Fruit fly (Drosophila melanogaster) Kc167 (cell line): ENCODE results near the gene RIOK2.

ENCODE experiments used
- Myc ChIP-seq: fragments of >200 bp; optimal IDR thresholded peaks from 2 replicates; lab custom pipeline; 2017; ENCODE audit warnings: missing external identifiers
- Sin3A ChIP-seq: fragments of >200 bp; optimal IDR thresholded peaks from 2 replicates; lab custom pipeline; 2018; ENCODE audit warnings: missing external identifiers
- h ChIP-seq: fragments of >200 bp; optimal IDR thresholded peaks from 3 replicates; lab custom pipeline; 2018; ENCODE audit warnings: missing external identifiers
- insv ChIP-seq: fragments of >200 bp; optimal IDR thresholded peaks from 3 replicates; lab custom pipeline; 2018; ENCODE audit warnings: missing external identifiers
- psq ChIP-seq: fragments of >200 bp; optimal IDR thresholded peaks from 2 replicates; lab custom pipeline; 2017; ENCODE audit warnings: missing external identifiers
- ttk ChIP-seq: sonication (Bioruptor generic); optimal IDR thresholded peaks from 2 replicates; lab custom pipeline; 2017; ENCODE audit warnings: missing external identifiers

Gene RIOK2

dm6 chr3R:25265589-25266201 is at the start of gene RIOK2, which contains the start of gene GlnRS:
RIOK2 (plus strand) TSS chr3R:25265844.
GlnRS (minus strand) TSS chr3R:25265721.
- TF ChIP-seq Myc (lab: Kevin White, UChicago) (no peak), psq (lab: Kevin White, UChicago) (no peak), Sin3A (lab: Kevin White, UChicago) (no peak), insv (lab: Kevin White, UChicago) (no peak), h (lab: Kevin White, UChicago) (no peak), ttk (lab: Kevin White, UChicago) (no peak)

- no peak for TF ChIP-seq Sin3A (lab: Kevin White, UChicago)
- no peak for TF ChIP-seq insv (lab: Kevin White, UChicago)
- no peak for TF ChIP-seq h (lab: Kevin White, UChicago)
- no peak for TF ChIP-seq ttk (lab: Kevin White, UChicago)
- TF ChIP-seq Myc (lab: Kevin White, UChicago), result no peak
- TF ChIP-seq psq (lab: Kevin White, UChicago), result no peak
These were observed 49.6 kb upstream of the RIOK2 start, which contains the start of gene CG31106 for dm6 chr3R:25215997-25216396. CG31106 (plus strand) TSS chr3R:25216297.

dm6 chr3R:25219018-25219417 is 46.6 kb upstream of the RIOK2 start, which contains the start of gene CG31103:
CG31103 (plus strand) TSS chr3R:25219318.
- TF ChIP-seq psq (lab: Kevin White, UChicago) (no peak), ttk (lab: Kevin White, UChicago) (no peak), Sin3A (lab: Kevin White, UChicago) (no peak), h (lab: Kevin White, UChicago) (no peak), Myc (lab: Kevin White, UChicago) (no peak), insv (lab: Kevin White, UChicago) (no peak)

- TF ChIP-seq h (lab: Kevin White, UChicago) (no peak), Myc (lab: Kevin White, UChicago) (no peak), insv (lab: Kevin White, UChicago) (no peak), Sin3A (lab: Kevin White, UChicago) (no peak), ttk (lab: Kevin White, UChicago) (no peak), psq (lab: Kevin White, UChicago) (no peak)
These were observed 44.3 kb upstream of the RIOK2 start, which contains the start of gene Alg9 for dm6 chr3R:25221203-25221807. Alg9 (plus strand) TSS chr3R:25221589.

- TF ChIP-seq psq (lab: Kevin White, UChicago) (no peak), Myc (lab: Kevin White, UChicago) (no peak), ttk (lab: Kevin White, UChicago) (no peak), h (lab: Kevin White, UChicago) (no peak), Sin3A (lab: Kevin White, UChicago) (no peak), insv (lab: Kevin White, UChicago) (no peak)
These were observed 40.2 kb upstream of the RIOK2 start for dm6 chr3R:25225483-25225882.

dm6 chr3R:25232271-25232989 is 33.2 kb upstream of the RIOK2 start, which contains the start of gene Cad96Cb:
Cad96Cb (minus strand) TSS chr3R:25232321.
- no peak for TF ChIP-seq psq (lab: Kevin White, UChicago)
- no peak for TF ChIP-seq h (lab: Kevin White, UChicago)
- no peak for TF ChIP-seq insv (lab: Kevin White, UChicago)
- no peak for TF ChIP-seq Sin3A (lab: Kevin White, UChicago)
- TF ChIP-seq Myc (lab: Kevin White, UChicago), result no peak
- no peak for TF ChIP-seq ttk (lab: Kevin White, UChicago)

- TF ChIP-seq insv (lab: Kevin White, UChicago) (no peak), psq (lab: Kevin White, UChicago) (no peak), h (lab: Kevin White, UChicago) (no peak), Sin3A (lab: Kevin White, UChicago) (no peak), ttk (lab: Kevin White, UChicago) (no peak), Myc (lab: Kevin White, UChicago) (no peak)
These were observed 30.3 kb upstream of the RIOK2 start, which contains the start of gene Sil1 for dm6 chr3R:25235362-25235761. Sil1 (minus strand) TSS chr3R:25235529.

- TF ChIP-seq Myc (lab: Kevin White, UChicago) (no peak), ttk (lab: Kevin White, UChicago) (no peak), Sin3A (lab: Kevin White, UChicago) (no peak), insv (lab: Kevin White, UChicago) (no peak), h (lab: Kevin White, UChicago) (no peak), psq (lab: Kevin White, UChicago) (no peak)
These were observed 29.5 kb upstream of the RIOK2 start for dm6 chr3R:25236121-25236520.

- no peak for TF ChIP-seq Myc (lab: Kevin White, UChicago)
- TF ChIP-seq psq (lab: Kevin White, UChicago), result no peak
- no peak for TF ChIP-seq ttk (lab: Kevin White, UChicago)
- no peak for TF ChIP-seq Sin3A (lab: Kevin White, UChicago)
- TF ChIP-seq h (lab: Kevin White, UChicago), result no peak
- no peak for TF ChIP-seq insv (lab: Kevin White, UChicago)
These were observed 28.3 kb upstream of the RIOK2 start, which contains the start of gene Jhbp7 for dm6 chr3R:25237314-25237713. Jhbp7 (plus strand) TSS chr3R:25237614.
